Worm (Caenorhabditis elegans) whole organism, young adult: ENCODE data around the gene ZK121.2.

Experiments
- B0035.1 ChIP-seq: sonication (generic microtip); optimal IDR thresholded peaks from 2 replicates; lab custom pipeline; 2016; ENCODE audit warnings: missing genetic modification characterization, mild to moderate bottlenecking, missing compliant biosample characterization, missing genotype, missing genetic modification reagents
- F39B2.1 ChIP-seq: fragments of 200-800 bp; sonication (Bioruptor generic); IDR thresholded peaks from 2 replicates; pipeline ENCODE4 v1.3.6; 2022; ENCODE audit warnings: missing genetic modification reagents, missing genetic modification characterization, missing compliant biosample characterization
- F57C9.4 ChIP-seq: sonication (generic microtip); optimal IDR thresholded peaks from 2 replicates; lab custom pipeline; 2017; ENCODE audit warnings: mild to moderate bottlenecking, missing genetic modification characterization, missing compliant biosample characterization
- akir-1 ChIP-seq: fragments of 200-800 bp; sonication (Bioruptor generic); optimal IDR thresholded peaks from 2 replicates; lab custom pipeline; 2018; ENCODE audit warnings: mild to moderate bottlenecking, missing genetic modification characterization, moderate library complexity, missing compliant biosample characterization
- ceh-91 ChIP-seq: fragments of 200-800 bp; sonication (Bioruptor generic); IDR thresholded peaks from 2 replicates; pipeline ENCODE4 v1.3.6; 2022; ENCODE audit warnings: missing genetic modification reagents, missing genetic modification characterization, missing compliant biosample characterization
- lag-1 ChIP-seq: fragments of 200-800 bp; sonication (Bioruptor generic); IDR thresholded peaks from 2 replicates; pipeline ENCODE4 v1.3.6; 2022; ENCODE audit warnings: missing genetic modification reagents, missing genetic modification characterization, missing compliant biosample characterization
- mcd-1 ChIP-seq: fragments of 200-800 bp; sonication (Bioruptor generic); IDR thresholded peaks from 2 replicates; pipeline ENCODE4 v1.3.6; 2022; ENCODE audit warnings: missing genetic modification reagents, missing genetic modification characterization, missing compliant biosample characterization
- mel-28 ChIP-seq: sonication (generic microtip); optimal IDR thresholded peaks from 2 replicates; lab custom pipeline; 2016; ENCODE audit warnings: borderline replicate concordance, mild to moderate bottlenecking, missing genetic modification characterization, missing compliant biosample characterization
- rec-8 ChIP-seq, 2 experiments: sonication (generic microtip); optimal IDR thresholded peaks; 2 replicates each; lab custom pipeline; 2016; ENCODE audit warnings: mild to moderate bottlenecking in 2 of 2, missing genetic modification characterization in 2 of 2, missing genetic modification reagents in 2 of 2, missing genotype in 2 of 2, missing biosample characterization in 1 of 2, missing compliant biosample characterization in 1 of 2, moderate library complexity in 1 of 2
- snpc-4 ChIP-seq, 5 experiments: fragments of 150-350 bp in 1 of 5; sonication (generic microtip) in 4 of 5; optimal IDR thresholded peaks; 2 replicates each; lab custom pipeline; 2014 to 2018; ENCODE audit warnings: missing genetic modification characterization in 5 of 5, missing biosample characterization in 3 of 5, antibody characterized with exemption in 2 of 5, mild to moderate bottlenecking in 2 of 5, missing compliant biosample characterization in 2 of 5, missing genotype in 2 of 5, moderate library complexity in 2 of 5, missing genetic modification reagents in 1 of 5

DNA sequence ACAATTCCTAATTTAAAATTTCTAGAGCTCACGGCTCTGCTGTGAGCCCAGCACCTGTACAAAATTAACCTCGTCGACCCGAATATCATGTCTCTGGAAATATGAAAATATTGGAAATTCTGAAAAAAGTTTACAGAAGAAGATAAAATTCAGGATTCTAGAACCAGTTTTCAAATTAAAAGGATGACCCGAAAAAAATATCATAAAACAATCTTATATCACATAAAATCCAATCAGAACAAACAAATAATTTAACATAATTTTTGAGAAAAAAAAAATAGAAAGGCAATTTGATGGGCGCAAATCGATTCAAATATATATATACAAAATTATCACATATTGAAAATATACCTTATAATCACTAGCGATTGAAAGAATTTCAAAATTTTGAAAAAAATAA is 43.8 kb downstream of the ZK121.2 start, which contains the start of gene Y32H12A.7:
- TF ChIP-seq snpc-4 (GFP tag; optimal IDR thresholded peaks at IDR 0.05; lab: Kevin White, UChicago) (no peak), snpc-4 (tag; optimal IDR thresholded peaks at IDR 0.05; lab: Kevin White, UChicago) (no peak), mcd-1 (GFP tag; lab: Robert Waterston, UW) (no peak), B0035.1 (tag; lab: Kevin White, UChicago) (no peak), F57C9.4 (tag; lab: Kevin White, UChicago) (no peak), rec-8 (tag; optimal IDR thresholded peaks at IDR 0.05; lab: Kevin White, UChicago) (no peak), ceh-91 (GFP tag; lab: Robert Waterston, UW) (no peak), mel-28 (tag; lab: Kevin White, UChicago) (no peak), akir-1 (GFP tag; lab: Kevin White, UChicago) (no peak), lag-1 (GFP tag; lab: Robert Waterston, UW) (no peak), F39B2.1 (GFP tag; lab: Robert Waterston, UW) (no peak)
